Worm (Caenorhabditis elegans) whole organism, young adult: ENCODE data around the gene Y48G9A.6.
A peak's percentile ranks its signal among the peaks of the same experiment; 100 is the strongest.

ENCODE experiments used
- D2030.7 ChIP-seq: fragments of 200-800 bp; sonication (Bioruptor generic); IDR thresholded peaks from 2 replicates; pipeline ENCODE4 v1.3.6; 2022; ENCODE audit warnings: missing genetic modification reagents, missing genetic modification characterization, missing compliant biosample characterization
- F10E7.11 ChIP-seq: sonication (generic microtip); optimal IDR thresholded peaks from 2 replicates; lab custom pipeline; 2017; ENCODE audit warnings: mild to moderate bottlenecking, missing genetic modification characterization, moderate library complexity, missing compliant biosample characterization
- F37B4.10 ChIP-seq: fragments of 200-800 bp; sonication (Bioruptor generic); IDR thresholded peaks from 2 replicates; pipeline ENCODE4 v1.3.6; 2022; ENCODE audit warnings: missing genetic modification characterization, missing compliant biosample characterization
- F49E8.2 ChIP-seq: sonication (generic microtip); optimal IDR thresholded peaks from 3 replicates; lab custom pipeline; 2017; ENCODE audit warnings: missing genetic modification characterization, mild to moderate bottlenecking, missing compliant biosample characterization, antibody characterized with exemption, moderate library complexity; ENCODE audit not compliant: insufficient read depth
- Y53F4B.3 ChIP-seq: fragments of 200-800 bp; sonication (Bioruptor generic); IDR thresholded peaks from 2 replicates; pipeline ENCODE4 v1.3.6; 2022; ENCODE audit warnings: missing genetic modification reagents, missing genetic modification characterization, missing compliant biosample characterization
- Y53G8AR.9 ChIP-seq: fragments of 200-800 bp; sonication (Bioruptor generic); conservative IDR thresholded peaks from 2 replicates; pipeline ENCODE4 v1.3.6; 2022; ENCODE audit warnings: missing genetic modification reagents, missing genetic modification characterization, missing compliant biosample characterization
- ZK185.1 ChIP-seq: sonication (generic microtip); optimal IDR thresholded peaks from 2 replicates; lab custom pipeline; 2016; ENCODE audit warnings: mild to moderate bottlenecking, missing genetic modification characterization, missing compliant biosample characterization; ENCODE audit not compliant: poor library complexity, severe bottlenecking
- ccch-3 ChIP-seq: fragments of 200-800 bp; sonication (Bioruptor generic); optimal IDR thresholded peaks from 2 replicates; lab custom pipeline; 2018; ENCODE audit warnings: mild to moderate bottlenecking, missing genetic modification characterization, missing compliant biosample characterization
- hmg-1.2 ChIP-seq: fragments of 200-800 bp; sonication (Bioruptor generic); IDR thresholded peaks from 2 replicates; pipeline ENCODE4 v1.3.6; 2022; ENCODE audit warnings: missing genetic modification reagents, missing genetic modification characterization, missing compliant biosample characterization
- mxl-1 ChIP-seq: sonication (generic microtip); optimal IDR thresholded peaks from 2 replicates; lab custom pipeline; 2016; ENCODE audit warnings: missing genetic modification characterization, missing compliant biosample characterization
- nfya-2 ChIP-seq: fragments of 200-800 bp; sonication (Bioruptor generic); IDR thresholded peaks from 2 replicates; pipeline ENCODE4 v1.3.6; 2022; ENCODE audit warnings: missing genetic modification reagents, missing genetic modification characterization, missing compliant biosample characterization

DNA sequence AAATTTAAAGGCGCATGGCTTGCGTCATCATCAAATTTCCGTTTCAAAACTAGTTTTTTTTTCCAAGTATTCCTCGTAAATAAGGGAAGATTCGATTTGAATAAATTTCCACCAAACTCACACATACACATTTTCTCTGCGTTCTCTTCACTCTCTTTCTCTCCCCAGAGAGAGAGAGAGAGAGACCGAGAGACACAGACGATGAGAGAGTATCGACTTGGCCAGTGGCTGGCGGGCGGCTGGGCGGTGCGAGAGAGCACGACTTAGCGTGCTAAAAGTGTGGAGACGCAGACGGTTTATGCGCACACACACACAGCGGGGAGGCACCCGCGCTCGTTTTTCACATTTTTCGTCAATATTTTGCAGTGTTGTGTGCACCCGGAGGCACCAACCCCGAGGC lies 16.8 kb upstream of the Y48G9A.6 start:
- TF ChIP-seq F10E7.11 (tag; lab: Kevin White, UChicago): no peak
- TF ChIP-seq ZK185.1 (tag; lab: Kevin White, UChicago): no peak
- no peak for TF ChIP-seq F37B4.10 (GFP tag; lab: Robert Waterston, UW)
- TF ChIP-seq nfya-2: no peak
- no peak for TF ChIP-seq ccch-3 (GFP tag; lab: Kevin White, UChicago)
- no peak for TF ChIP-seq D2030.7 (GFP tag; lab: Robert Waterston, UW)
- no peak for TF ChIP-seq Y53F4B.3
- TF ChIP-seq mxl-1 (tag; lab: Kevin White, UChicago): no peak
- TF ChIP-seq hmg-1.2 (GFP tag; lab: Robert Waterston, UW): peak; percentile 97
- TF ChIP-seq F49E8.2 (tag; lab: Kevin White, UChicago): no peak
- no peak for TF ChIP-seq Y53G8AR.9
